Fruit fly (Drosophila melanogaster) whole organism, embryonic: ENCODE results near the gene SppL.
A peak's percentile ranks its signal among the peaks of the same experiment; 100 is the strongest.

Experiments used
- Bteb2 ChIP-seq: fragments of 200-800 bp; sonication (Bioruptor generic); optimal IDR thresholded peaks from 2 replicates; lab custom pipeline; 2016; ENCODE audit warnings: missing biosample characterization, missing genetic modification characterization
- CG10321 ChIP-seq: fragments of 200-800 bp; sonication (Bioruptor generic); IDR thresholded peaks from 2 replicates; pipeline ENCODE4 v1.3.6; 2022; ENCODE audit warnings: missing biosample characterization, missing genetic modification characterization
- CG11247 ChIP-seq: fragments of 200-800 bp; sonication (Bioruptor generic); IDR thresholded peaks from 2 replicates; pipeline ENCODE4 v1.3.6; 2022; ENCODE audit warnings: missing biosample characterization, missing genetic modification characterization
- CG11398 ChIP-seq: fragments of 200-800 bp; sonication (Bioruptor generic); optimal IDR thresholded peaks from 2 replicates; lab custom pipeline; 2016; ENCODE audit warnings: missing biosample characterization, missing genetic modification characterization
- CG11456 ChIP-seq: fragments of 200-800 bp; sonication (Bioruptor generic); IDR thresholded peaks from 3 replicates; pipeline ENCODE4 v1.3.6; 2022; ENCODE audit warnings: missing biosample characterization, missing genetic modification characterization
- CG14965 ChIP-seq: fragments of 200-800 bp; sonication (Bioruptor generic); optimal IDR thresholded peaks from 2 replicates; lab custom pipeline; 2016; ENCODE audit warnings: missing biosample characterization, missing genetic modification characterization, borderline replicate concordance
- CG3281 ChIP-seq: fragments of 200-800 bp; sonication (Bioruptor generic); optimal IDR thresholded peaks from 3 replicates; lab custom pipeline; 2017; ENCODE audit warnings: missing biosample characterization, mild to moderate bottlenecking, missing genetic modification characterization
- CG6654 ChIP-seq: fragments of 200-800 bp; sonication (Bioruptor generic); optimal IDR thresholded peaks from 2 replicates; lab custom pipeline; 2017; ENCODE audit warnings: missing biosample characterization, mild to moderate bottlenecking, missing genetic modification characterization
- CG6683 ChIP-seq: fragments of 200-800 bp; sonication (Bioruptor generic); optimal IDR thresholded peaks from 2 replicates; lab custom pipeline; 2017; ENCODE audit warnings: missing biosample characterization, mild to moderate bottlenecking, missing genetic modification characterization, missing genetic modification reagents
- CG9437 ChIP-seq: fragments of 200-800 bp; sonication (Bioruptor generic); optimal IDR thresholded peaks from 2 replicates; lab custom pipeline; 2018; ENCODE audit warnings: missing biosample characterization, mild to moderate bottlenecking, missing genetic modification characterization
- CG9797 ChIP-seq: fragments of 200-800 bp; sonication (Bioruptor generic); optimal IDR thresholded peaks from 3 replicates; lab custom pipeline; 2018; ENCODE audit warnings: missing biosample characterization, mild to moderate bottlenecking, missing genetic modification characterization
- CTCF ChIP-seq: fragments of 200-800 bp; sonication (Bioruptor generic); optimal IDR thresholded peaks from 2 replicates; lab custom pipeline; 2017; ENCODE audit warnings: missing biosample characterization, mild to moderate bottlenecking, missing genetic modification characterization, moderate library complexity
- Dll ChIP-seq: fragments of 200-800 bp; sonication (Bioruptor generic); IDR thresholded peaks from 4 replicates; pipeline ENCODE4 v1.3.6; 2022; ENCODE audit warnings: missing biosample characterization, missing genetic modification characterization; ENCODE audit not compliant: partially characterized antibody
- Eip74EF ChIP-seq, 2 experiments: fragments of 200-800 bp in 1 of 2; fragments of >200 bp in 1 of 2; sonication (Bioruptor generic) in 1 of 2; optimal IDR thresholded peaks; 2 replicates each; lab custom pipeline; 2017 to 2019; ENCODE audit warnings: missing biosample characterization in 2 of 2, missing genetic modification characterization in 2 of 2, mild to moderate bottlenecking in 1 of 2, moderate library complexity in 1 of 2
- Elba2 ChIP-seq: fragments of 200-800 bp; sonication (Bioruptor generic); optimal IDR thresholded peaks from 3 replicates; lab custom pipeline; 2016; ENCODE audit warnings: missing biosample characterization, missing genetic modification characterization
- GATAe ChIP-seq: fragments of 200-800 bp; sonication (Bioruptor generic); conservative IDR thresholded peaks from 2 replicates; pipeline ENCODE4 v1.3.6; 2022; ENCODE audit warnings: missing biosample characterization, missing genetic modification characterization
- Hr78 ChIP-seq, 2 experiments: fragments of 200-800 bp in 1 of 2; fragments of >200 bp in 1 of 2; sonication (Bioruptor generic) in 1 of 2; optimal IDR thresholded peaks; 2 replicates each; lab custom pipeline; 2017 to 2019; ENCODE audit warnings: missing biosample characterization in 2 of 2, missing genetic modification characterization in 2 of 2, mild to moderate bottlenecking in 1 of 2, moderate library complexity in 1 of 2
- Lhr ChIP-seq: fragments of 200-800 bp; sonication (Bioruptor generic); optimal IDR thresholded peaks from 3 replicates; lab custom pipeline; 2017; ENCODE audit warnings: mild to moderate bottlenecking, missing biosample characterization, missing genetic modification reagents, missing genetic modification characterization
- MESR4 ChIP-seq: fragments of 200-800 bp; sonication (Bioruptor generic); optimal IDR thresholded peaks from 2 replicates; lab custom pipeline; 2018; ENCODE audit warnings: missing biosample characterization, mild to moderate bottlenecking, missing genetic modification characterization, moderate library complexity
- Max ChIP-seq: fragments of 200-800 bp; sonication (Bioruptor generic); optimal IDR thresholded peaks from 2 replicates; lab custom pipeline; 2016; ENCODE audit warnings: missing biosample characterization, mild to moderate bottlenecking, missing genetic modification characterization
- Meics ChIP-seq: fragments of 200-800 bp; sonication (Bioruptor generic); optimal IDR thresholded peaks from 2 replicates; lab custom pipeline; 2017; ENCODE audit warnings: missing biosample characterization, mild to moderate bottlenecking, missing genetic modification characterization
- Sin3A ChIP-seq: fragments of >200 bp; optimal IDR thresholded peaks from 2 replicates; lab custom pipeline; 2018
- Sry-δ ChIP-seq: fragments of 200-800 bp; sonication (Bioruptor generic); optimal IDR thresholded peaks from 2 replicates; lab custom pipeline; 2016; ENCODE audit warnings: missing biosample characterization, missing genetic modification characterization
- Ssrp ChIP-seq: fragments of 200-800 bp; sonication (Bioruptor generic); optimal IDR thresholded peaks from 2 replicates; lab custom pipeline; 2018; ENCODE audit warnings: missing biosample characterization, mild to moderate bottlenecking, missing genetic modification characterization, moderate library complexity
- Xrp1 ChIP-seq: fragments of 200-800 bp; sonication (Bioruptor generic); IDR thresholded peaks from 2 replicates; pipeline ENCODE4 v1.3.6; 2022; ENCODE audit warnings: missing biosample characterization, missing genetic modification characterization
- bbx ChIP-seq: fragments of 200-800 bp; sonication (Bioruptor generic); IDR thresholded peaks from 2 replicates; pipeline ENCODE4 v1.3.6; 2022; ENCODE audit warnings: missing biosample characterization, missing genetic modification characterization; ENCODE audit not compliant: partially characterized antibody
- croc ChIP-seq: fragments of 200-800 bp; sonication (Bioruptor generic); conservative IDR thresholded peaks from 3 replicates; pipeline ENCODE4 v1.3.6; 2022; ENCODE audit warnings: missing biosample characterization, missing genetic modification characterization
- dysf ChIP-seq: fragments of 200-800 bp; sonication (Bioruptor generic); IDR thresholded peaks from 3 replicates; pipeline ENCODE4 v1.3.6; 2022; ENCODE audit warnings: missing biosample characterization, missing genetic modification characterization
- exex ChIP-seq: fragments of 200-800 bp; sonication (Bioruptor generic); optimal IDR thresholded peaks from 4 replicates; lab custom pipeline; 2018; ENCODE audit warnings: missing biosample characterization, mild to moderate bottlenecking, missing genetic modification characterization, moderate library complexity
- eyg ChIP-seq: fragments of 200-800 bp; sonication (Bioruptor generic); optimal IDR thresholded peaks from 3 replicates; lab custom pipeline; 2016; ENCODE audit warnings: missing biosample characterization, missing genetic modification characterization
- fd102C ChIP-seq: fragments of 200-800 bp; sonication (Bioruptor generic); optimal IDR thresholded peaks from 2 replicates; lab custom pipeline; 2018; ENCODE audit warnings: missing biosample characterization, mild to moderate bottlenecking, missing genetic modification characterization, moderate library complexity
- fd96Cb ChIP-seq: fragments of 200-800 bp; sonication (Bioruptor generic); optimal IDR thresholded peaks from 2 replicates; lab custom pipeline; 2018; ENCODE audit warnings: missing biosample characterization, mild to moderate bottlenecking, missing genetic modification characterization, moderate library complexity
- knrl ChIP-seq: fragments of 200-800 bp; sonication (Bioruptor generic); IDR thresholded peaks from 3 replicates; pipeline ENCODE4 v1.3.6; 2022; ENCODE audit warnings: missing biosample characterization, missing genetic modification characterization; ENCODE audit not compliant: partially characterized antibody
- lab ChIP-seq: fragments of 200-800 bp; sonication (Bioruptor generic); optimal IDR thresholded peaks from 3 replicates; lab custom pipeline; 2017; ENCODE audit warnings: missing biosample characterization, missing genetic modification characterization, mild to moderate bottlenecking, moderate library complexity, missing genetic modification reagents
- lov ChIP-seq, 2 experiments: fragments of 200-800 bp in 1 of 2; fragments of >200 bp in 1 of 2; sonication (Bioruptor generic) in 1 of 2; IDR thresholded peaks in 1 of 2; optimal IDR thresholded peaks in 1 of 2; 2 replicates in 1 of 2; 3 replicates in 1 of 2; pipeline versions ENCODE4 v1.3.6 to Lab custom; 2017 to 2022; ENCODE audit warnings: missing biosample characterization in 1 of 2, missing genetic modification characterization in 1 of 2
- pho ChIP-seq: fragments of 200-800 bp; sonication (Bioruptor generic); optimal IDR thresholded peaks from 2 replicates; lab custom pipeline; 2016; ENCODE audit warnings: missing biosample characterization, missing genetic modification characterization
- phol ChIP-seq: fragments of 200-800 bp; sonication (Bioruptor generic); optimal IDR thresholded peaks from 3 replicates; lab custom pipeline; 2018; ENCODE audit warnings: missing biosample characterization, mild to moderate bottlenecking, missing genetic modification characterization, moderate library complexity
- rib ChIP-seq: fragments of 200-800 bp; sonication (Bioruptor generic); IDR thresholded peaks from 2 replicates; pipeline ENCODE4 v1.3.6; 2022; ENCODE audit warnings: missing biosample characterization, missing genetic modification characterization
- salm ChIP-seq: fragments of 200-800 bp; sonication (Bioruptor generic); optimal IDR thresholded peaks from 2 replicates; lab custom pipeline; 2018; ENCODE audit warnings: missing biosample characterization, mild to moderate bottlenecking, missing genetic modification characterization
- sens ChIP-seq: fragments of 200-800 bp; sonication (Bioruptor generic); peaks from one replicate; lab custom pipeline; 2016; ENCODE audit warnings: missing biosample characterization, missing genetic modification characterization
- sim ChIP-seq: fragments of 200-800 bp; sonication (Bioruptor generic); IDR thresholded peaks from 2 replicates; pipeline ENCODE4 v1.3.6; 2022; ENCODE audit warnings: missing biosample characterization, missing genetic modification characterization
- slbo ChIP-seq: fragments of 200-800 bp; sonication (Bioruptor generic); IDR thresholded peaks from 2 replicates; pipeline ENCODE4 v1.3.6; 2022; ENCODE audit warnings: missing biosample characterization, missing genetic modification characterization
- vnd ChIP-seq: fragments of 200-800 bp; sonication (Bioruptor generic); IDR thresholded peaks from 3 replicates; pipeline ENCODE4 v1.3.6; 2022; ENCODE audit warnings: missing biosample characterization, missing genetic modification characterization; ENCODE audit not compliant: partially characterized antibody
- wek ChIP-seq: fragments of 200-800 bp; sonication (Bioruptor generic); optimal IDR thresholded peaks from 3 replicates; lab custom pipeline; 2018; ENCODE audit warnings: missing biosample characterization, mild to moderate bottlenecking, missing genetic modification characterization, moderate library complexity
- wor ChIP-seq: fragments of 200-800 bp; sonication (Bioruptor generic); IDR thresholded peaks from 2 replicates; pipeline ENCODE4 v1.3.6; 2022; ENCODE audit warnings: missing biosample characterization, missing genetic modification characterization

The SppL gene

dm6 chr3R:25870389-25870788 is 11.4 kb upstream of the SppL start (continued):
- TF ChIP-seq lab (peak; percentile 68), Meics (GFP tag; lab: Kevin White, UChicago) (peak; percentile 51), CG3281 (GFP tag; lab: Kevin White, UChicago) (peak; percentile 51)

dm6 chr3R:25876639-25877038 is 5.1 kb upstream of the SppL start:
- TF ChIP-seq sens (GFP tag; lab: Kevin White, UChicago) (peak; percentile 14), CG10321 (GFP tag; lab: Robert Waterston, UW) (no peak), CTCF (GFP tag; lab: Kevin White, UChicago) (peak; percentile 86), CG11456 (GFP tag; lab: Robert Waterston, UW) (no peak), salm (tag; lab: Kevin White, UChicago) (no peak)
- TF ChIP-seq, all 482 proteins: peak for 2

- TF ChIP-seq Elba2 (no peak), phol (tag; lab: Kevin White, UChicago) (no peak), Lhr (no peak), dysf (GFP tag; lab: Robert Waterston, UW) (no peak), Max (GFP tag; lab: Kevin White, UChicago) (no peak), rib (GFP tag; lab: Robert Waterston, UW) (no peak), Sin3A (no peak), fd102C (no peak)
Observed at dm6 chr3R:25877064-25877463, 4.7 kb upstream of the SppL start.

- TF ChIP-seq GATAe (GFP tag; lab: Robert Waterston, UW) (no peak; the same call in 1 of the 2 replicates), wor (GFP tag; lab: Robert Waterston, UW) (peak; percentile 74; the same call in 1 of the 2 replicates), Dll (no peak), eyg (peak; percentile 63), sens (GFP tag; lab: Kevin White, UChicago) (peak; percentile 96), CG6654 (peak; percentile 55), CG11398 (peak; percentile 13), CG9437 (peak; percentile 77), CG9797 (GFP tag; lab: Kevin White, UChicago) (no peak), fd96Cb (tag; lab: Kevin White, UChicago) (peak; percentile 84), pho (GFP tag; lab: Kevin White, UChicago) (peak; percentile 74), CG6683 (GFP tag; lab: Kevin White, UChicago) (peak; percentile 51), exex (tag; lab: Kevin White, UChicago) (peak; percentile 36), Sry-δ (GFP tag; lab: Kevin White, UChicago) (peak; percentile 35), Xrp1 (GFP tag; lab: Robert Waterston, UW) (peak; percentile 83), CG14965 (GFP tag; lab: Kevin White, UChicago) (no peak), vnd (GFP tag; lab: Robert Waterston, UW) (no peak), Eip74EF (GFP tag; optimal IDR thresholded peaks at IDR 0.05; lab: Kevin White, UChicago) (peak in 1 of 2 experiments; percentile 67), fd102C (no peak), Bteb2 (peak; percentile 43), croc (GFP tag; lab: Robert Waterston, UW) (peak; percentile 68; the same call in 2 of the 3 replicates), slbo (GFP tag; lab: Robert Waterston, UW) (peak; percentile 83), rib (GFP tag; lab: Robert Waterston, UW) (peak; percentile 27; the same call in 1 of the 2 replicates), MESR4 (GFP tag; lab: Kevin White, UChicago) (peak; percentile 18), CG11247 (GFP tag; lab: Robert Waterston, UW) (peak; percentile 72; the same call in 1 of the 2 replicates), knrl (GFP tag; lab: Robert Waterston, UW) (no peak), bbx (no peak), Hr78 (GFP tag; optimal IDR thresholded peaks at IDR 0.05; lab: Kevin White, UChicago) (peak in 1 of 2 experiments; percentile 48), lov (optimal IDR thresholded peaks at IDR 0.05; lab: Kevin White, UChicago) (no peak), lov (GFP tag; IDR thresholded peaks at IDR 0.05; lab: Robert Waterston, UW) (no peak; the same call in 2 of the 3 replicates), wek (no peak), Ssrp (tag; lab: Kevin White, UChicago) (peak; percentile 81), sim (GFP tag; lab: Robert Waterston, UW) (peak; percentile 60; the same call in 1 of the 2 replicates)
Observed at dm6 chr3R:25879324-25879766, 2.4 kb upstream of the SppL start.
